Worm (Caenorhabditis elegans) whole organism, mixed stage, embryonic: Measurements from ENCODE around the gene W01G7.4.

ENCODE experiments used
- M03D4.4 ChIP-seq: sonication (generic microtip); optimal IDR thresholded peaks from 2 replicates; lab custom pipeline; 2017; ENCODE audit warnings: mild to moderate bottlenecking, missing genetic modification characterization, missing compliant biosample characterization
- bed-3 ChIP-seq: fragments of 200-800 bp; sonication (Bioruptor generic); optimal IDR thresholded peaks from 3 replicates; lab custom pipeline; 2018; ENCODE audit warnings: mild to moderate bottlenecking, missing genetic modification characterization, moderate library complexity, missing compliant biosample characterization
- blmp-1 ChIP-seq: fragments of 150-350 bp; optimal IDR thresholded peaks from 2 replicates; lab custom pipeline; 2014; ENCODE audit warnings: missing biosample characterization, missing genetic modification characterization
- ceh-39 ChIP-seq: fragments of 150-350 bp; optimal IDR thresholded peaks from 2 replicates; lab custom pipeline; 2014; ENCODE audit warnings: missing biosample characterization, missing genetic modification characterization
- ceh-43 ChIP-seq: fragments of 200-800 bp; sonication (Bioruptor generic); optimal IDR thresholded peaks from 2 replicates; lab custom pipeline; 2018; ENCODE audit warnings: mild to moderate bottlenecking, missing genetic modification characterization, moderate library complexity, missing compliant biosample characterization
- ces-1 ChIP-seq: fragments of 150-350 bp; optimal IDR thresholded peaks from 2 replicates; lab custom pipeline; 2014; ENCODE audit warnings: missing biosample characterization, missing genetic modification reagents, missing genetic modification characterization
- cnd-1 ChIP-seq: fragments of 200-800 bp; sonication (Bioruptor generic); optimal IDR thresholded peaks from 2 replicates; lab custom pipeline; 2018; ENCODE audit warnings: mild to moderate bottlenecking, missing genetic modification characterization, missing compliant biosample characterization
- drap-1 ChIP-seq: fragments of 200-800 bp; sonication (Bioruptor generic); optimal IDR thresholded peaks from 3 replicates; lab custom pipeline; 2018; ENCODE audit warnings: mild to moderate bottlenecking, missing genetic modification characterization, missing compliant biosample characterization
- elt-1 ChIP-seq: sonication (generic microtip); optimal IDR thresholded peaks from 2 replicates; lab custom pipeline; 2017; ENCODE audit warnings: missing genetic modification characterization, mild to moderate bottlenecking, missing compliant biosample characterization, antibody characterized with exemption, moderate library complexity, borderline replicate concordance; ENCODE audit not compliant: insufficient read depth
- elt-3 ChIP-seq: fragments of 150-350 bp; optimal IDR thresholded peaks from 2 replicates; lab custom pipeline; 2014; ENCODE audit warnings: missing biosample characterization, missing genetic modification characterization
- flh-1 ChIP-seq: fragments of 200-800 bp; sonication (Bioruptor generic); optimal IDR thresholded peaks from 2 replicates; lab custom pipeline; 2018; ENCODE audit warnings: mild to moderate bottlenecking, missing genetic modification characterization, moderate library complexity, missing compliant biosample characterization
- ham-2 ChIP-seq: fragments of 200-800 bp; sonication (Bioruptor generic); optimal IDR thresholded peaks from 2 replicates; lab custom pipeline; 2018; ENCODE audit warnings: mild to moderate bottlenecking, missing genetic modification characterization, missing compliant biosample characterization
- hlh-1 ChIP-seq: fragments of 150-350 bp; optimal IDR thresholded peaks from 2 replicates; lab custom pipeline; 2014; ENCODE audit warnings: missing biosample characterization, missing genetic modification reagents, missing genetic modification characterization
- lin-13 ChIP-seq: fragments of 150-350 bp; optimal IDR thresholded peaks from 2 replicates; lab custom pipeline; 2014; ENCODE audit warnings: missing biosample characterization, missing genetic modification characterization
- lin-32 ChIP-seq: fragments of 200-800 bp; sonication (Bioruptor generic); optimal IDR thresholded peaks from 2 replicates; lab custom pipeline; 2018; ENCODE audit warnings: mild to moderate bottlenecking, missing genetic modification characterization, missing compliant biosample characterization
- lsy-2 ChIP-seq: fragments of 150-350 bp; optimal IDR thresholded peaks from 2 replicates; lab custom pipeline; 2014; ENCODE audit warnings: missing biosample characterization, missing genetic modification characterization
- mab-5 ChIP-seq: fragments of 150-350 bp; optimal IDR thresholded peaks from 2 replicates; lab custom pipeline; 2014; ENCODE audit warnings: missing biosample characterization, missing genetic modification characterization
- mep-1 ChIP-seq: fragments of 150-350 bp; optimal IDR thresholded peaks from 2 replicates; lab custom pipeline; 2017; ENCODE audit warnings: missing biosample characterization, missing genetic modification reagents, missing genetic modification characterization, inconsistent platforms
- mls-2 ChIP-seq: sonication (generic microtip); optimal IDR thresholded peaks from 2 replicates; lab custom pipeline; 2016; ENCODE audit warnings: mild to moderate bottlenecking, missing genetic modification characterization, moderate library complexity, missing compliant biosample characterization
- nhr-2 ChIP-seq: fragments of 150-350 bp; optimal IDR thresholded peaks from 2 replicates; lab custom pipeline; 2014; ENCODE audit warnings: missing biosample characterization, missing genetic modification characterization
- nhr-237 ChIP-seq: fragments of 150-350 bp; optimal IDR thresholded peaks from 2 replicates; lab custom pipeline; 2014; ENCODE audit warnings: missing biosample characterization, missing genetic modification characterization
- nhr-28 ChIP-seq: fragments of 150-350 bp; optimal IDR thresholded peaks from 2 replicates; lab custom pipeline; 2014; ENCODE audit warnings: missing biosample characterization, missing genetic modification characterization
- pha-4 ChIP-seq: fragments of 150-350 bp; optimal IDR thresholded peaks from 2 replicates; lab custom pipeline; 2018; ENCODE audit warnings: missing biosample characterization, missing genetic modification reagents, missing genetic modification characterization
- sem-2 ChIP-seq: fragments of 200-800 bp; sonication (Bioruptor generic); optimal IDR thresholded peaks from 2 replicates; lab custom pipeline; 2018; ENCODE audit warnings: mild to moderate bottlenecking, missing genetic modification characterization, missing compliant biosample characterization
- snpc-4 ChIP-seq: fragments of 150-350 bp; optimal IDR thresholded peaks from 2 replicates; lab custom pipeline; 2014; ENCODE audit warnings: missing biosample characterization, missing genetic modification characterization
- tbx-8 ChIP-seq: fragments of 200-800 bp; sonication (Bioruptor generic); optimal IDR thresholded peaks from 2 replicates; lab custom pipeline; 2018; ENCODE audit warnings: mild to moderate bottlenecking, missing genetic modification characterization, moderate library complexity, missing compliant biosample characterization
- unc-120 ChIP-seq: sonication (generic microtip); optimal IDR thresholded peaks from 2 replicates; lab custom pipeline; 2017; ENCODE audit warnings: missing genetic modification characterization, missing compliant biosample characterization; ENCODE audit not compliant: poor library complexity, severe bottlenecking
- unc-39 ChIP-seq: fragments of 150-350 bp; optimal IDR thresholded peaks from 2 replicates; lab custom pipeline; 2014; ENCODE audit warnings: missing biosample characterization, missing genetic modification characterization
- unc-62 ChIP-seq: fragments of 150-350 bp; optimal IDR thresholded peaks from 2 replicates; lab custom pipeline; 2014; ENCODE audit warnings: missing biosample characterization, missing genetic modification reagents, missing genetic modification characterization
- zip-8 ChIP-seq: fragments of 150-350 bp; optimal IDR thresholded peaks from 2 replicates; lab custom pipeline; 2014; ENCODE audit warnings: missing biosample characterization, missing genetic modification characterization
- ztf-11 ChIP-seq: fragments of 150-350 bp; optimal IDR thresholded peaks from 2 replicates; lab custom pipeline; 2014; ENCODE audit warnings: missing biosample characterization, missing genetic modification characterization

W01G7.4 gene

ce11 chrII:14037484-14038303 lies 22.8 kb upstream of the W01G7.4 start:
- TF ChIP-seq ceh-43 (GFP tag; lab: Kevin White, UChicago): no peak
- no peak for TF ChIP-seq hlh-1 (tag; lab: Kevin White, UChicago)
- TF ChIP-seq blmp-1 (tag; lab: Kevin White, UChicago): no peak
- no peak for TF ChIP-seq mab-5 (tag; lab: Kevin White, UChicago)
- no peak for TF ChIP-seq nhr-28 (tag; lab: Kevin White, UChicago)
- no peak for TF ChIP-seq drap-1
- TF ChIP-seq pha-4 (tag; lab: Kevin White, UChicago): peak; percentile 41

- TF ChIP-seq nhr-237 (peak; percentile 9), bed-3 (GFP tag; lab: Kevin White, UChicago) (no peak)
These were observed 22.2 kb upstream of the W01G7.4 start for ce11 chrII:14038331-14038730.

DNA sequence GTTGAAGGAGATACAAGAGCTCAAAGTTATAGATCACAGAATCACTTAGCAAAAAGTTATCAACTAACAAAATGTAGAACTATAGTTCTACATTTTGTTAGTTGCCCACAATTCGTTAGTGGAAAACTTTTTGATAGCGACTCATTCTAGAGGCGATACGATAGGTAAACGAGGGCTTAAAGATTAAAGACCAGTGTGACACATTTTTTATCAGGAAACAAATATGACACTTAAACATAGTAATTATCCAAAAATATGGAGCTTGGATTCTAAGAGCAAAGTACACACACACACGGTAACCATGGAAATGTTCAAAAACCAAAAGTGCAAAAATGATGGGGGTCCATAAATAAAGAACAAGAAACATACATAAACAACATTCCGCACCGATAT lies 20.7 kb upstream of the W01G7.4 start:
- TF ChIP-seq drap-1 (no peak), lsy-2 (tag; lab: Kevin White, UChicago) (no peak), snpc-4 (tag; lab: Kevin White, UChicago) (no peak)

DNA sequence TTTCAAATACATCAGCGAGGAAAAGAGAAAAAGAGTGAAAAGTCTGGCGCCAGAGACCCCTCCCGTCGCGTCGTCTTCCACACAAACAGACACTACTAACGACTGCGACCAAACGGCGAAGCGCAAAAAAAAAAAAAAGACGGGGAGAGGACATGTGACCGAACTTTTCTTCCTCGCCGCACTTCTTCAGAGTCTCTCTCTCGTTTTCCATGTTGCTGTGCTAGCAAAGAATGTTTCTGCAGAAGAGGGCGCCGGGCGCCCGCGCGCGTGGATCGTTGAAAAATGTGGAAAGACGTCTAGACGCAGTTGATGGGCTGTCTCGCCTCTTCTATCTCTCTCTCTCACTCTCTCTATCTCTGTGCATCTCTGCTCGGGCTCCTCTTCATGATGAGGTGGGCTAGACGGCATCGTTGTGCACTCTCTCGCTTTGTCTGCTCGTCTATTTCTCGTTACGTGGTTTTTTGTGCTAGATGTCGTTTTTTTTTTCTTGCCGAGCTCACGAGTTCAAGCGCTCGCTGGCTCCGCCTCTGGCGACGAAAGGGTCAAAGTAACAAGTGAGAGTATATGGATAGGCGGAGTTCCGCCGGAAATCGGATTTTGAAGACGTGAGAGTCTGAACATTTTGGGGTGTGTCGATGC lies 20.2 kb upstream of the W01G7.4 start:
- TF ChIP-seq ceh-39 (tag; lab: Kevin White, UChicago): no peak
- no peak for TF ChIP-seq lin-32 (GFP tag; lab: Kevin White, UChicago)
- no peak for TF ChIP-seq snpc-4 (tag; lab: Kevin White, UChicago)
- no peak for TF ChIP-seq ceh-43 (GFP tag; lab: Kevin White, UChicago)
- no peak for TF ChIP-seq ztf-11 (tag; lab: Kevin White, UChicago)
- no peak for TF ChIP-seq cnd-1
- no peak for TF ChIP-seq unc-39 (tag; lab: Kevin White, UChicago)
- TF ChIP-seq unc-120 (tag; lab: Kevin White, UChicago): peak; percentile 23
- no peak for TF ChIP-seq blmp-1 (tag; lab: Kevin White, UChicago)
- no peak for TF ChIP-seq lsy-2 (tag; lab: Kevin White, UChicago)
- no peak for TF ChIP-seq lin-13 (tag; lab: Kevin White, UChicago)
- no peak for TF ChIP-seq sem-2 (GFP tag; lab: Kevin White, UChicago)
- no peak for TF ChIP-seq M03D4.4 (tag; lab: Kevin White, UChicago)
- TF ChIP-seq mls-2 (tag; lab: Kevin White, UChicago): peak; percentile 55
- TF ChIP-seq ces-1 (GFP tag; lab: Kevin White, UChicago): peak; percentile 43
- no peak for TF ChIP-seq elt-3 (tag; lab: Kevin White, UChicago)
- no peak for TF ChIP-seq ham-2
- TF ChIP-seq pha-4 (tag; lab: Kevin White, UChicago): peak; percentile 81
- TF ChIP-seq flh-1 (GFP tag; lab: Kevin White, UChicago): no peak
- no peak for TF ChIP-seq elt-1
- TF ChIP-seq unc-62 (GFP tag; lab: Kevin White, UChicago): peak; percentile 53
- TF ChIP-seq zip-8 (tag; lab: Kevin White, UChicago): no peak
- TF ChIP-seq bed-3 (GFP tag; lab: Kevin White, UChicago): no peak
- TF ChIP-seq nhr-237: peak; percentile 24
- peak; percentile 15 for TF ChIP-seq hlh-1 (tag; lab: Kevin White, UChicago)
- no peak for TF ChIP-seq tbx-8
- TF ChIP-seq mep-1 (tag; lab: Kevin White, UChicago): no peak
- TF ChIP-seq mab-5 (tag; lab: Kevin White, UChicago): no peak
- no peak for TF ChIP-seq nhr-28 (tag; lab: Kevin White, UChicago)
- TF ChIP-seq nhr-2 (tag; lab: Kevin White, UChicago): no peak
